Fruit fly (Drosophila melanogaster) whole organism, prepupa: ENCODE results near the gene CG32263.

Source experiments
- CG11902 ChIP-seq: fragments of 200-800 bp; sonication (Bioruptor generic); optimal IDR thresholded peaks from 3 replicates; lab custom pipeline; 2016; ENCODE audit warnings: missing biosample characterization, missing genetic modification characterization
- CG6854 ChIP-seq: fragments of 200-800 bp; sonication (Bioruptor generic); optimal IDR thresholded peaks from 2 replicates; lab custom pipeline; 2017; ENCODE audit warnings: missing biosample characterization, mild to moderate bottlenecking, missing genetic modification characterization
- Eip78C ChIP-seq: fragments of 200-800 bp; sonication (Bioruptor generic); peaks from one replicate; lab custom pipeline; 2016; ENCODE audit warnings: missing biosample characterization, missing genetic modification characterization
- pdm3 ChIP-seq: fragments of 200-800 bp; sonication (Bioruptor generic); optimal IDR thresholded peaks from 3 replicates; lab custom pipeline; 2016; ENCODE audit warnings: missing biosample characterization, missing genetic modification characterization

dm6 chr3L:3851847-3852246 is 40.9 kb upstream of the CG32263 start:
- TF ChIP-seq CG11902 (GFP tag; lab: Kevin White, UChicago) (peak; percentile 40), CG6854 (GFP tag; lab: Kevin White, UChicago) (no peak), Eip78C (GFP tag; lab: Kevin White, UChicago) (peak; percentile 81), pdm3 (GFP tag; lab: Kevin White, UChicago) (peak; percentile 44)
